Fruit fly (Drosophila melanogaster): ENCODE data around the gene SP555.

DNA sequence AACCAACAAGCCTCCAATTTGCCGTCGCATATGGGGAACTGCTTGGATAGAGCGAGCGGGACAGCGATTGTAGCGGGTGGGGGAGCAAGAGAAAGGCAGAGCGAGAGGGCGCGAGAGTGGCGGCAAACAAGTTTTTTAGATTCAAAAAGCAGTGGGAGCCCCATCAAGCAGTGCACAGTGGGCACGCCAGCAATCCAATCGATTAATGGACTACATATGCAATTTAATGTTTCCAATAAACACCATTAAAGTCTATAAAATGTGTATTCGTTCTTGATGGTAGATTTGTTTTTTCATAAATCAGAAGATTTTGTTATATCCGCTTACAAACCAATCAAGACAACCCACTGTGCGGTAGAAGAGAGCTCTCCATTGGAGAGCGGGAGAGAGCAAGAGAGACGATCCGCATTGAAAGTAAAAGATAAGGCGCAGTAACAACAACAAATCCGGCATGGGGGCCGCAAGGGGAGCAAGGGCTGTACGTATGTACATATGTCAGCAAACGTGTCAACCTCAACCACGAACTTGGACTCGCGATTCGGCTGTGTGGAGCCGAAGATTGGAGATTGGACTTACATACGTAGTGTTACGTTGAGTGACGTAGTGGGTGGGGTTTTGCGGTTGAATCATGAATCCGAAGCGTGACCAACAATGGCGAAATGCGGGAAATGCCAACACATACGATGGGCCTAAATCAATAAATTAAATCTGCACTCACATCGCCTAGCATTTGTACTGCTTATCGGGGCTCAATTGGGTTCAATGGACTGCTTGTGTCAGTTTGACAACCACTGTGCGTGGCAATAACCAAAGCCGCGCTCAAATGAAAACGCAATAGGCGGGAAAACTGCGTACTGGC lies 39.9 kb upstream of the SP555 start:
- peak; percentile 99 for TF ChIP-seq CG17806 (tag; optimal IDR thresholded peaks at IDR 0.05)
- peak; percentile 95 for TF ChIP-seq EcR (GFP tag; optimal IDR thresholded peaks at IDR 0.05)
- peak; percentile 99 for TF ChIP-seq CG12605 (GFP tag; IDR thresholded peaks at IDR 0.05)
- peak; percentile 99 for TF ChIP-seq CG32121 (GFP tag; IDR thresholded peaks at IDR 0.05)
- peak; percentile 100 for TF ChIP-seq CG8301 (tag; optimal IDR thresholded peaks at IDR 0.05)
